Fruit fly (Drosophila melanogaster) whole organism, embryonic: ENCODE measurements around the gene rut.

Experiments used
- CG1024 ChIP-seq: fragments of 200-800 bp; sonication (Bioruptor generic); IDR thresholded peaks from 2 replicates; pipeline ENCODE4 v1.3.6; 2022; ENCODE audit warnings: missing biosample characterization, missing genetic modification characterization
- CG12071 ChIP-seq: fragments of 200-800 bp; sonication (Bioruptor generic); optimal IDR thresholded peaks from 3 replicates; lab custom pipeline; 2018; ENCODE audit warnings: missing biosample characterization, mild to moderate bottlenecking, missing genetic modification characterization
- CG4730 ChIP-seq: fragments of 200-800 bp; sonication (Bioruptor generic); IDR thresholded peaks from 2 replicates; pipeline ENCODE4 v1.3.6; 2022; ENCODE audit warnings: missing biosample characterization, missing genetic modification characterization
- Fer1 ChIP-seq: fragments of 200-800 bp; sonication (Bioruptor generic); optimal IDR thresholded peaks from 2 replicates; lab custom pipeline; 2017; ENCODE audit warnings: missing biosample characterization, mild to moderate bottlenecking, missing genetic modification characterization
- ems ChIP-seq: fragments of 200-800 bp; sonication (Bioruptor generic); optimal IDR thresholded peaks from 3 replicates; lab custom pipeline; 2016; ENCODE audit warnings: missing biosample characterization, missing genetic modification characterization
- sens ChIP-seq: fragments of 200-800 bp; sonication (Bioruptor generic); peaks from one replicate; lab custom pipeline; 2016; ENCODE audit warnings: missing biosample characterization, missing genetic modification characterization
- ttk ChIP-seq: fragments of 200-800 bp; sonication (Bioruptor generic); IDR thresholded peaks from 2 replicates; pipeline ENCODE4 v2.1.2; 2022; ENCODE audit warnings: missing biosample characterization, missing genetic modification characterization

DNA sequence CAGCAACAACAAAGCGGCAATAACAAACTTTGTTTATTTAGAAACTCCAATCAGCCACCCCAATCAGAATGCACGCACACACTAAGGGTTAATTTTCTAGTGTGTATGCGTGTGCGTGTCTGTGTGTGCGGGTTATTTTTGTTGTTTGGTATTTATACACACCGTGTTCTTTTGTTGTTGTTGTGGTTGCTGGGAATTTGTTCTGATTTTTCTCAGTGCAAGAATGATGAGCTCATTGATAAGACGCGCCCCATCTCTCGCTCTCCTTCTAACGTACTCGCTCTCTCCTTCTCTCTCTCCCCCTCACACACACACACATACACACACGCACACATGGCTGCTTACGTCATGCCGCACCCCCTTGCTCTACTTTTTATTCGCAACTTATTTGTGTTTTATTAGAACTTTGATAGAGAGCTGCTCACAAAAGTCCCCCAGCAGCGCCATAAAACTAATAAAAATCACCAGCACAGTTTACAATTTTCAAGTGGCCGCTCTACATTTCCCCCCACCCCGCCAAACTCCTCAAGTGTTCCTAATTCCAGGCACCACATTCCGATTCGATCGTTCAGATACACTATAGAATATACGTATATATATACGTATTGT lies 14.0 kb upstream of the rut start:
- peak; percentile 60; the same call in 1 of the 2 replicates for TF ChIP-seq ttk (GFP tag; lab: Robert Waterston, UW)
- peak; percentile 2 for TF ChIP-seq CG12071 (GFP tag; lab: Kevin White, UChicago)
- peak; percentile 24 for TF ChIP-seq ems (GFP tag; lab: Kevin White, UChicago)
- TF ChIP-seq CG4730 = peak; percentile 12; the same call in 1 of the 2 replicates
- TF ChIP-seq sens = peak; percentile 71
- TF ChIP-seq CG1024 (GFP tag; lab: Robert Waterston, UW) = no peak
- peak; percentile 17 for TF ChIP-seq Fer1 (GFP tag; lab: Kevin White, UChicago)
